Worm (Caenorhabditis elegans): Measurements from ENCODE around the gene xbx-9.

Gene xbx-9

ce11 chrV:12743778-12744502 is 9.9 kb downstream of the xbx-9 start:
- no peak for TF ChIP-seq skn-1 (tag; optimal IDR thresholded peaks at IDR 0.05)

ce11 chrV:12744979-12745378 is 11.0 kb downstream of the xbx-9 start, which contains the start of gene C15C8.7:
Gene C15C8.7, minus strand, starts transcription at chrV:12745050.
- TF ChIP-seq ama-1 (optimal IDR thresholded peaks at IDR 0.05) (no peak), nhr-23 (tag; optimal IDR thresholded peaks at IDR 0.05) (no peak), zag-1 (tag; optimal IDR thresholded peaks at IDR 0.05) (no peak), elt-3 (tag; optimal IDR thresholded peaks at IDR 0.05) (no peak), nhr-25 (tag; optimal IDR thresholded peaks at IDR 0.05) (no peak), nhr-12 (tag; optimal IDR thresholded peaks at IDR 0.05) (no peak), nhr-21 (tag; optimal IDR thresholded peaks at IDR 0.05) (no peak), F13H6.1 (tag; optimal IDR thresholded peaks at IDR 0.05) (peak; percentile 6), skn-1 (tag; optimal IDR thresholded peaks at IDR 0.05) (no peak), fos-1 (tag; optimal IDR thresholded peaks at IDR 0.05) (peak; percentile 63), crh-2 (tag; optimal IDR thresholded peaks at IDR 0.05) (no peak), elt-1 (tag; optimal IDR thresholded peaks at IDR 0.05) (no peak), sem-4 (tag; optimal IDR thresholded peaks at IDR 0.05) (no peak)

ce11 chrV:12747431-12747830 is 13.4 kb downstream of the xbx-9 start, which contains the start of gene C15C8.4:
Gene C15C8.4, minus strand, starts transcription at chrV:12747463.
- no peak for TF ChIP-seq ceh-82 (tag; optimal IDR thresholded peaks at IDR 0.05)
- no peak for TF ChIP-seq sma-3 (GFP tag; optimal IDR thresholded peaks at IDR 0.05)
- TF ChIP-seq nhr-237 (tag; optimal IDR thresholded peaks at IDR 0.05) = no peak
- no peak for TF ChIP-seq F13H6.1 (tag; optimal IDR thresholded peaks at IDR 0.05)
- TF ChIP-seq ZK546.5 (tag; optimal IDR thresholded peaks at IDR 0.05) = no peak
- TF ChIP-seq ztf-11 (tag; optimal IDR thresholded peaks at IDR 0.05) = no peak
- no peak for TF ChIP-seq R02D3.7 (tag; optimal IDR thresholded peaks at IDR 0.05)
- no peak for TF ChIP-seq ama-1 (optimal IDR thresholded peaks at IDR 0.05)
- no peak for TF ChIP-seq elt-1 (tag; optimal IDR thresholded peaks at IDR 0.05)
- TF ChIP-seq mab-5 (tag; optimal IDR thresholded peaks at IDR 0.05) = no peak
- no peak for TF ChIP-seq aly-2 (tag; optimal IDR thresholded peaks at IDR 0.05)

- TF ChIP-seq lin-39 (tag; optimal IDR thresholded peaks at IDR 0.05) (no peak), blmp-1 (tag; optimal IDR thresholded peaks at IDR 0.05; ENCODE audit: insufficient read depth) (no peak), crh-2 (tag; optimal IDR thresholded peaks at IDR 0.05) (no peak), sma-3 (GFP tag; optimal IDR thresholded peaks at IDR 0.05) (no peak), dmd-4 (tag; optimal IDR thresholded peaks at IDR 0.05) (no peak), elt-1 (tag; optimal IDR thresholded peaks at IDR 0.05) (no peak), nhr-6 (tag; optimal IDR thresholded peaks at IDR 0.05) (no peak), C34F6.9 (tag; optimal IDR thresholded peaks at IDR 0.05) (no peak), nhr-237 (tag; optimal IDR thresholded peaks at IDR 0.05) (no peak), nhr-129 (tag; optimal IDR thresholded peaks at IDR 0.05) (no peak), zag-1 (tag; optimal IDR thresholded peaks at IDR 0.05) (no peak), nhr-77 (tag; optimal IDR thresholded peaks at IDR 0.05) (no peak), sem-4 (tag; optimal IDR thresholded peaks at IDR 0.05) (no peak), nhr-23 (tag; optimal IDR thresholded peaks at IDR 0.05) (no peak), unc-55 (GFP tag; optimal IDR thresholded peaks at IDR 0.05) (no peak), ztf-1 (GFP tag; conservative IDR thresholded peaks at IDR 0.05) (no peak), F13H6.1 (tag; optimal IDR thresholded peaks at IDR 0.05) (no peak)
Observed at ce11 chrV:12747856-12748255, 13.9 kb downstream of the xbx-9 start, which contains the start of gene C15C8.5. Gene C15C8.5, plus strand, starts transcription at chrV:12748007.

ce11 chrV:12749558-12749957 is 15.6 kb downstream of the xbx-9 start:
- TF ChIP-seq lin-11 (tag; optimal IDR thresholded peaks at IDR 0.05) (no peak), C34F6.9 (tag; optimal IDR thresholded peaks at IDR 0.05) (no peak), R02D3.7 (tag; optimal IDR thresholded peaks at IDR 0.05) (no peak), mdl-1 (tag; optimal IDR thresholded peaks at IDR 0.05) (no peak), ceh-16 (tag; optimal IDR thresholded peaks at IDR 0.05) (no peak), gmeb-1 (tag; optimal IDR thresholded peaks at IDR 0.05) (no peak), nhr-77 (tag; optimal IDR thresholded peaks at IDR 0.05) (no peak), mbf-1 (tag; optimal IDR thresholded peaks at IDR 0.05) (no peak), unc-39 (tag; optimal IDR thresholded peaks at IDR 0.05) (no peak), blmp-1 (tag; optimal IDR thresholded peaks at IDR 0.05; ENCODE audit: insufficient read depth) (no peak), sma-9 (GFP tag; optimal IDR thresholded peaks at IDR 0.05) (no peak), sma-9 (tag; optimal IDR thresholded peaks at IDR 0.05) (no peak)
